ENCODE assay signal across 1 fruit fly cellular context in the genomic region with DNA sequence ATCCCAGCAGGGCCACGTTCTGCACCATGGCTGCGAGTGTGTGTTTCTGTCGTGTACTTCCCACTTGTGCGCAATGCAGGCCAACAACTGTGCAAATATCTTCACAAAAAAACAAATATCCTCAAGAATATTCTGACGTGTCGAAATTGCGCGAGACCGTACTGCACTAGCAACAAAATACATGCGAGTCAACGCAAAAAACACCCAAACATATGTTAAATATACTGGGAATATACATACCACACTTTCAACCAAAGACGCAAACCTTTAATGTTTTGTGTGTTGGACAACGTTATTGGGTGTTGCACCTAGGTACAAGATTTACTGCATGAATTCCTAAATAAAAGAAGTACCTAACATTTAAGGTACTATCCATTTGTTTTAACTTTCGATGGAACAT.
TF ChIP-seq lines count a peak whose summit lies in the region.

A gene (minus strand): TSS at position 173 of the 400 bp plus-strand sequence.

TF ChIP-seq in whole organism, embryonic, 481 proteins besides CTCF, POLR2A, EP300 and RAD21 (continued from another document and continues in another):
- no peak for TF ChIP-seq crc (GFP tag; optimal IDR thresholded peaks at IDR 0.05; lab: Kevin White, UChicago)
- TF ChIP-seq HHEX (GFP tag; optimal IDR thresholded peaks at IDR 0.05; lab: Kevin White, UChicago) = peak; percentile 48
- TF ChIP-seq Atf-2 (GFP tag; optimal IDR thresholded peaks at IDR 0.05; lab: Kevin White, UChicago) = peak; percentile 12
- no peak for TF ChIP-seq CG10274 (GFP tag; optimal IDR thresholded peaks at IDR 0.05; lab: Kevin White, UChicago)
- TF ChIP-seq eve (GFP tag; optimal IDR thresholded peaks at IDR 0.05; lab: Kevin White, UChicago) = no peak
- TF ChIP-seq HLHmδ (GFP tag; optimal IDR thresholded peaks at IDR 0.05; lab: Kevin White, UChicago) = no peak
- no peak for TF ChIP-seq mld (GFP tag; IDR thresholded peaks at IDR 0.05; lab: Robert Waterston, UW; ENCODE audit: partially characterized antibody)
- TF ChIP-seq gt (GFP tag; IDR thresholded peaks at IDR 0.05; lab: Robert Waterston, UW) = no peak
- peak; percentile 52 for TF ChIP-seq shn (GFP tag; optimal IDR thresholded peaks at IDR 0.05; lab: Kevin White, UChicago)
- TF ChIP-seq CG17912 (GFP tag; optimal IDR thresholded peaks at IDR 0.05; lab: Kevin White, UChicago) = peak; percentile 63
- TF ChIP-seq pnt (GFP tag; optimal IDR thresholded peaks at IDR 0.05; lab: Kevin White, UChicago) = no peak
- peak; percentile 30 for TF ChIP-seq ems (GFP tag; optimal IDR thresholded peaks at IDR 0.05; lab: Kevin White, UChicago)
- no peak for TF ChIP-seq NFAT (GFP tag; IDR thresholded peaks at IDR 0.05; lab: Robert Waterston, UW)
- peak; percentile 56; the same call in 1 of the 3 replicates for TF ChIP-seq CG11456 (GFP tag; IDR thresholded peaks at IDR 0.05; lab: Robert Waterston, UW)
- TF ChIP-seq ase (GFP tag; IDR thresholded peaks at IDR 0.05; lab: Robert Waterston, UW) = no peak
- no peak for TF ChIP-seq CG2129 (GFP tag; IDR thresholded peaks at IDR 0.05; lab: Robert Waterston, UW; ENCODE audit: partially characterized antibody)
- no peak for TF ChIP-seq sens-2 (GFP tag; IDR thresholded peaks at IDR 0.05; lab: Robert Waterston, UW)
- TF ChIP-seq Dek (tag; optimal IDR thresholded peaks at IDR 0.05; lab: Kevin White, UChicago) = no peak
- peak; percentile 70 for TF ChIP-seq CG2120 (GFP tag; optimal IDR thresholded peaks at IDR 0.05; lab: Kevin White, UChicago)
- no peak for TF ChIP-seq lmd (GFP tag; IDR thresholded peaks at IDR 0.05; lab: Robert Waterston, UW)
- peak; percentile 59 for TF ChIP-seq CG12391 (tag; optimal IDR thresholded peaks at IDR 0.05; lab: Kevin White, UChicago)
- no peak for TF ChIP-seq D19A (tag; optimal IDR thresholded peaks at IDR 0.05; lab: Kevin White, UChicago)
- TF ChIP-seq Sry-β (GFP tag; optimal IDR thresholded peaks at IDR 0.05; lab: Kevin White, UChicago) = peak; percentile 23
- TF ChIP-seq Dref (GFP tag; IDR thresholded peaks at IDR 0.05; lab: Robert Waterston, UW) = peak; percentile 38
- no peak for TF ChIP-seq yki (optimal IDR thresholded peaks at IDR 0.05; lab: Kevin White, UChicago)
- peak; percentile 80 for TF ChIP-seq CG3847 (GFP tag; IDR thresholded peaks at IDR 0.05; lab: Robert Waterston, UW)
- peak; percentile 83 for TF ChIP-seq HmgZ (tag; optimal IDR thresholded peaks at IDR 0.05; lab: Kevin White, UChicago)
- no peak for TF ChIP-seq CG6654 (GFP tag; optimal IDR thresholded peaks at IDR 0.05; lab: Kevin White, UChicago)
- peak; percentile 63 for TF ChIP-seq pho (GFP tag; optimal IDR thresholded peaks at IDR 0.05; lab: Kevin White, UChicago)
- peak; percentile 71 for TF ChIP-seq gro (GFP tag; optimal IDR thresholded peaks at IDR 0.05; lab: Kevin White, UChicago)
- no peak for TF ChIP-seq CG8388 (GFP tag; optimal IDR thresholded peaks at IDR 0.05; lab: Kevin White, UChicago)
- no peak for TF ChIP-seq CG6272 (GFP tag; IDR thresholded peaks at IDR 0.05; lab: Robert Waterston, UW)
- peak; percentile 3 for TF ChIP-seq chn (GFP tag; optimal IDR thresholded peaks at IDR 0.05; lab: Kevin White, UChicago)
- no peak for TF ChIP-seq insv (GFP tag; optimal IDR thresholded peaks at IDR 0.05; lab: Kevin White, UChicago)
- no peak for TF ChIP-seq Xrp1 (GFP tag; IDR thresholded peaks at IDR 0.05; lab: Robert Waterston, UW)
- peak; percentile 85 for TF ChIP-seq Ets97D (GFP tag; optimal IDR thresholded peaks at IDR 0.05; lab: Kevin White, UChicago)
- TF ChIP-seq Antp (GFP tag; optimal IDR thresholded peaks at IDR 0.05; lab: Kevin White, UChicago) = peak; percentile 5
- no peak for TF ChIP-seq sd (tag; optimal IDR thresholded peaks at IDR 0.05; lab: Kevin White, UChicago)
- no peak for TF ChIP-seq CG1832 (GFP tag; optimal IDR thresholded peaks at IDR 0.05; lab: Kevin White, UChicago)
- no peak for TF ChIP-seq CG13775 (GFP tag; optimal IDR thresholded peaks at IDR 0.05; lab: Kevin White, UChicago)
- TF ChIP-seq onecut (GFP tag; IDR thresholded peaks at IDR 0.05; lab: Robert Waterston, UW) = no peak
- no peak for TF ChIP-seq E2f1 (GFP tag; IDR thresholded peaks at IDR 0.05; lab: Robert Waterston, UW)
- no peak for TF ChIP-seq Six4 (GFP tag; optimal IDR thresholded peaks at IDR 0.05; lab: Kevin White, UChicago)
- no peak for TF ChIP-seq CG12219 (GFP tag; optimal IDR thresholded peaks at IDR 0.05; lab: Kevin White, UChicago)
- TF ChIP-seq CG8089 (GFP tag; optimal IDR thresholded peaks at IDR 0.05; lab: Kevin White, UChicago) = peak; percentile 7
- no peak for TF ChIP-seq CG4707 (GFP tag; optimal IDR thresholded peaks at IDR 0.05; lab: Kevin White, UChicago)
- peak; percentile 12 for TF ChIP-seq CrebB (tag; optimal IDR thresholded peaks at IDR 0.05; lab: Kevin White, UChicago)
- TF ChIP-seq fd102C (GFP tag; optimal IDR thresholded peaks at IDR 0.05; lab: Kevin White, UChicago) = no peak
- TF ChIP-seq kni (GFP tag; optimal IDR thresholded peaks at IDR 0.05; lab: Kevin White, UChicago) = no peak
- no peak for TF ChIP-seq salm (tag; optimal IDR thresholded peaks at IDR 0.05; lab: Kevin White, UChicago)
- peak; percentile 12 for TF ChIP-seq Mad (GFP tag; optimal IDR thresholded peaks at IDR 0.05; lab: Kevin White, UChicago)
- peak; percentile 36 for TF ChIP-seq CG10209 (GFP tag; optimal IDR thresholded peaks at IDR 0.05; lab: Kevin White, UChicago)
- no peak for TF ChIP-seq p53 (GFP tag; optimal IDR thresholded peaks at IDR 0.05; lab: Kevin White, UChicago)
- TF ChIP-seq HLH3B (GFP tag; IDR thresholded peaks at IDR 0.05; lab: Robert Waterston, UW) = no peak
- no peak for TF ChIP-seq ac (GFP tag; optimal IDR thresholded peaks at IDR 0.05; lab: Kevin White, UChicago)
- peak; percentile 56 for TF ChIP-seq lilli (GFP tag; optimal IDR thresholded peaks at IDR 0.05; lab: Kevin White, UChicago)
- peak; percentile 56 for TF ChIP-seq CG2116 (GFP tag; optimal IDR thresholded peaks at IDR 0.05; lab: Kevin White, UChicago)
- peak; percentile 11 for TF ChIP-seq D (optimal IDR thresholded peaks at IDR 0.05; lab: Kevin White, UChicago)
- no peak for TF ChIP-seq D (GFP tag; optimal IDR thresholded peaks at IDR 0.05; lab: Kevin White, UChicago)
- peak; percentile 15 for TF ChIP-seq Camta (GFP tag; optimal IDR thresholded peaks at IDR 0.05; lab: Kevin White, UChicago)
- TF ChIP-seq stc (GFP tag; IDR thresholded peaks at IDR 0.05; lab: Robert Waterston, UW) = no peak
- TF ChIP-seq ranshi (GFP tag; IDR thresholded peaks at IDR 0.05; lab: Robert Waterston, UW) = 0 out of 2 replicates have a peak, but pooled peaks have one; percentile 14
- no peak for TF ChIP-seq Hr78 (GFP tag; optimal IDR thresholded peaks at IDR 0.05; lab: Kevin White, UChicago)
- TF ChIP-seq pzg (GFP tag; optimal IDR thresholded peaks at IDR 0.05; lab: Kevin White, UChicago) = peak; percentile 98
- no peak for TF ChIP-seq CG18599 (GFP tag; optimal IDR thresholded peaks at IDR 0.05; lab: Kevin White, UChicago)
- no peak for TF ChIP-seq CG14965 (GFP tag; optimal IDR thresholded peaks at IDR 0.05; lab: Kevin White, UChicago; ENCODE audit: borderline replicate concordance)
- TF ChIP-seq Dip3 (GFP tag; optimal IDR thresholded peaks at IDR 0.05; lab: Kevin White, UChicago) = peak; percentile 43
- TF ChIP-seq CG12769 (tag; optimal IDR thresholded peaks at IDR 0.05; lab: Kevin White, UChicago) = no peak
- TF ChIP-seq CG4360 (GFP tag; IDR thresholded peaks at IDR 0.05; lab: Robert Waterston, UW) = no peak
- TF ChIP-seq HLH54F (GFP tag; optimal IDR thresholded peaks at IDR 0.05; lab: Kevin White, UChicago) = peak; percentile 13
- TF ChIP-seq Tbp (GFP tag; optimal IDR thresholded peaks at IDR 0.05; lab: Kevin White, UChicago) = no peak
- TF ChIP-seq Lpt (GFP tag; optimal IDR thresholded peaks at IDR 0.05; lab: Kevin White, UChicago) = no peak
- no peak for TF ChIP-seq Pdp1 (GFP tag; optimal IDR thresholded peaks at IDR 0.05; lab: Kevin White, UChicago)
- no peak for TF ChIP-seq maf-S (GFP tag; optimal IDR thresholded peaks at IDR 0.05; lab: Kevin White, UChicago)
- TF ChIP-seq CG17802 (tag; optimal IDR thresholded peaks at IDR 0.05; lab: Kevin White, UChicago) = no peak
- TF ChIP-seq bbx (GFP tag; IDR thresholded peaks at IDR 0.05; lab: Robert Waterston, UW; ENCODE audit: partially characterized antibody) = no peak; the same call in 1 of the 2 replicates
- no peak for TF ChIP-seq so (GFP tag; IDR thresholded peaks at IDR 0.05; lab: Robert Waterston, UW)
- peak; percentile 11 for TF ChIP-seq CG12155 (GFP tag; optimal IDR thresholded peaks at IDR 0.05; lab: Kevin White, UChicago)
- TF ChIP-seq CG9609 (GFP tag; optimal IDR thresholded peaks at IDR 0.05; lab: Kevin White, UChicago) = peak; percentile 33
- TF ChIP-seq luna (GFP tag; optimal IDR thresholded peaks at IDR 0.05; lab: Kevin White, UChicago) = peak; percentile 26
- TF ChIP-seq CG8478 (optimal IDR thresholded peaks at IDR 0.05; lab: Kevin White, UChicago) = no peak
- peak in 1 of 2 experiments; percentile 74 for TF ChIP-seq tll (GFP tag; optimal IDR thresholded peaks at IDR 0.05; lab: Kevin White, UChicago)
- TF ChIP-seq CG9437 (GFP tag; optimal IDR thresholded peaks at IDR 0.05; lab: Kevin White, UChicago) = no peak
- no peak for TF ChIP-seq cad (GFP tag; optimal IDR thresholded peaks at IDR 0.05; lab: Kevin White, UChicago)
- TF ChIP-seq CG17612 (GFP tag; IDR thresholded peaks at IDR 0.05; lab: Robert Waterston, UW) = no peak
- TF ChIP-seq pb (GFP tag; optimal IDR thresholded peaks at IDR 0.05; lab: Kevin White, UChicago) = peak; percentile 20
- no peak for TF ChIP-seq tio (GFP tag; optimal IDR thresholded peaks at IDR 0.05; lab: Kevin White, UChicago)
- TF ChIP-seq aop (GFP tag; IDR thresholded peaks at IDR 0.05; lab: Robert Waterston, UW) = no peak
- TF ChIP-seq CG12942 (GFP tag; optimal IDR thresholded peaks at IDR 0.05; lab: Kevin White, UChicago) = no peak
- no peak for TF ChIP-seq Nf-YB (GFP tag; optimal IDR thresholded peaks at IDR 0.05; lab: Kevin White, UChicago)
- no peak for TF ChIP-seq jing (GFP tag; optimal IDR thresholded peaks at IDR 0.05; lab: Kevin White, UChicago)
- TF ChIP-seq CG11696 (GFP tag; IDR thresholded peaks at IDR 0.05; lab: Robert Waterston, UW) = no peak
- peak; percentile 67 for TF ChIP-seq B-H2 (GFP tag; optimal IDR thresholded peaks at IDR 0.05; lab: Kevin White, UChicago)
- TF ChIP-seq nom (GFP tag; optimal IDR thresholded peaks at IDR 0.05; lab: Kevin White, UChicago) = no peak
- no peak for TF ChIP-seq h (optimal IDR thresholded peaks at IDR 0.05; lab: Kevin White, UChicago)
- TF ChIP-seq CG7357 (GFP tag; IDR thresholded peaks at IDR 0.05; lab: Robert Waterston, UW) = no peak
- TF ChIP-seq oc (tag; optimal IDR thresholded peaks at IDR 0.05; lab: Kevin White, UChicago) = no peak
- TF ChIP-seq Ptx1 (GFP tag; IDR thresholded peaks at IDR 0.05; lab: Robert Waterston, UW) = peak; percentile 38
- peak; percentile 56; the same call in 1 of the 2 replicates for TF ChIP-seq CG13287 (GFP tag; IDR thresholded peaks at IDR 0.05; lab: Robert Waterston, UW; ENCODE audit: partially characterized antibody)
- no peak for TF ChIP-seq amos (GFP tag; IDR thresholded peaks at IDR 0.05; lab: Robert Waterston, UW; ENCODE audit: partially characterized antibody)
- no peak for TF ChIP-seq Aef1 (GFP tag; IDR thresholded peaks at IDR 0.05; lab: Robert Waterston, UW)
- no peak for TF ChIP-seq CG10565 (GFP tag; optimal IDR thresholded peaks at IDR 0.05; lab: Kevin White, UChicago)
- TF ChIP-seq hth (optimal IDR thresholded peaks at IDR 0.05; lab: Kevin White, UChicago) = no peak
- TF ChIP-seq fd64A (GFP tag; optimal IDR thresholded peaks at IDR 0.05; lab: Kevin White, UChicago) = no peak
- TF ChIP-seq wek (GFP tag; optimal IDR thresholded peaks at IDR 0.05; lab: Kevin White, UChicago) = no peak
- TF ChIP-seq Sry-δ (GFP tag; optimal IDR thresholded peaks at IDR 0.05; lab: Kevin White, UChicago) = peak; percentile 41
- no peak for TF ChIP-seq emc (GFP tag; optimal IDR thresholded peaks at IDR 0.05; lab: Kevin White, UChicago)
- TF ChIP-seq CG2889 (GFP tag; IDR thresholded peaks at IDR 0.05; lab: Robert Waterston, UW) = no peak
- TF ChIP-seq zen2 (GFP tag; IDR thresholded peaks at IDR 0.05; lab: Robert Waterston, UW; ENCODE audit: partially characterized antibody) = no peak
- peak; percentile 5 for TF ChIP-seq pum (GFP tag; optimal IDR thresholded peaks at IDR 0.05; lab: Kevin White, UChicago)
- TF ChIP-seq CG7786 (GFP tag; optimal IDR thresholded peaks at IDR 0.05; lab: Kevin White, UChicago) = peak; percentile 7
- TF ChIP-seq zf30C (GFP tag; optimal IDR thresholded peaks at IDR 0.05; lab: Kevin White, UChicago) = no peak
- no peak for TF ChIP-seq CG7963 (GFP tag; IDR thresholded peaks at IDR 0.05; lab: Robert Waterston, UW; ENCODE audit: partially characterized antibody)
- TF ChIP-seq NfI (GFP tag; optimal IDR thresholded peaks at IDR 0.05; lab: Kevin White, UChicago) = peak; percentile 64
- TF ChIP-seq Meics (GFP tag; optimal IDR thresholded peaks at IDR 0.05; lab: Kevin White, UChicago) = peak; percentile 23
- 0 out of 2 replicates have a peak, but pooled peaks have one; percentile 2 for TF ChIP-seq Scr (GFP tag; IDR thresholded peaks at IDR 0.05; lab: Robert Waterston, UW; ENCODE audit: partially characterized antibody)
- peak; percentile 12; the same call in 1 of the 2 replicates for TF ChIP-seq CG10366 (GFP tag; IDR thresholded peaks at IDR 0.05; lab: Robert Waterston, UW)
- TF ChIP-seq unc-4 (GFP tag; IDR thresholded peaks at IDR 0.05; lab: Robert Waterston, UW; ENCODE audit: partially characterized antibody) = peak; percentile 26; the same call in 1 of the 2 replicates
- TF ChIP-seq tgo (GFP tag; IDR thresholded peaks at IDR 0.05; lab: Robert Waterston, UW) = no peak
- TF ChIP-seq crp (GFP tag; optimal IDR thresholded peaks at IDR 0.05; lab: Kevin White, UChicago) = peak in 1 of 2 experiments; percentile 87
- TF ChIP-seq E2f2 (GFP tag; IDR thresholded peaks at IDR 0.05; lab: Robert Waterston, UW) = peak; percentile 24; the same call in 1 of the 2 replicates
- TF ChIP-seq ash1 (GFP tag; optimal IDR thresholded peaks at IDR 0.05; lab: Kevin White, UChicago) = no peak
- no peak for TF ChIP-seq CG11723 (GFP tag; optimal IDR thresholded peaks at IDR 0.05; lab: Kevin White, UChicago)
- TF ChIP-seq CG9817 (tag; optimal IDR thresholded peaks at IDR 0.05; lab: Kevin White, UChicago) = no peak
- peak; percentile 68 for TF ChIP-seq sob (GFP tag; IDR thresholded peaks at IDR 0.05; lab: Robert Waterston, UW)
- TF ChIP-seq croc (GFP tag; conservative IDR thresholded peaks at IDR 0.05; lab: Robert Waterston, UW) = no peak
- TF ChIP-seq Sox102F (GFP tag; optimal IDR thresholded peaks at IDR 0.05; lab: Kevin White, UChicago) = no peak
- TF ChIP-seq CHES-1-like (GFP tag; optimal IDR thresholded peaks at IDR 0.05; lab: Kevin White, UChicago) = peak; percentile 36
- TF ChIP-seq pita (GFP tag; optimal IDR thresholded peaks at IDR 0.05; lab: Kevin White, UChicago) = peak; percentile 72
